1 worm cellular context compared by ENCODE assay signal in genomic region chrIII:3820134-3820533, ce11.
TF ChIP-seq lines count a peak whose summit lies in the region.

No protein-coding gene starts in this region.

TF ChIP-seq in whole organism, L1 larva, 84 proteins besides CTCF, POLR2A, EP300 and RAD21 (continued from another document):
- TF ChIP-seq elt-2 (tag; optimal IDR thresholded peaks at IDR 0.05; lab: Kevin White, UChicago) (no peak), lin-15B (tag; optimal IDR thresholded peaks at IDR 0.05; lab: Kevin White, UChicago) (no peak), nhr-237 (tag; optimal IDR thresholded peaks at IDR 0.05; lab: Kevin White, UChicago) (no peak), jun-1 (tag; optimal IDR thresholded peaks at IDR 0.05; lab: Kevin White, UChicago) (peak; percentile 25), ztf-4 (tag; optimal IDR thresholded peaks at IDR 0.05; lab: Kevin White, UChicago) (no peak), pax-3 (tag; optimal IDR thresholded peaks at IDR 0.05; lab: Kevin White, UChicago) (no peak), nhr-47 (tag; optimal IDR thresholded peaks at IDR 0.05; lab: Kevin White, UChicago) (peak; percentile 69), ceh-63 (GFP tag; optimal IDR thresholded peaks at IDR 0.05; lab: Kevin White, UChicago) (no peak), lin-35 (GFP tag; optimal IDR thresholded peaks at IDR 0.05; lab: Kevin White, UChicago) (peak; percentile 44 to 78), dsc-1 (tag; optimal IDR thresholded peaks at IDR 0.05; lab: Kevin White, UChicago) (peak; percentile 20), ceh-88 (GFP tag; IDR thresholded peaks at IDR 0.05; lab: Robert Waterston, UW) (no peak), mab-9 (GFP tag; IDR thresholded peaks at IDR 0.05; lab: Robert Waterston, UW) (0 out of 2 replicates have a peak, but pooled peaks have one; percentile 9), pqm-1 (tag; optimal IDR thresholded peaks at IDR 0.05; lab: Kevin White, UChicago) (no peak), sox-4 (tag; optimal IDR thresholded peaks at IDR 0.05; lab: Kevin White, UChicago) (no peak), zag-1 (tag; optimal IDR thresholded peaks at IDR 0.05; lab: Kevin White, UChicago) (no peak), nhr-76 (tag; optimal IDR thresholded peaks at IDR 0.05; lab: Kevin White, UChicago) (no peak), lin-39 (tag; optimal IDR thresholded peaks at IDR 0.05; lab: Kevin White, UChicago) (no peak), nhr-90 (tag; optimal IDR thresholded peaks at IDR 0.05; lab: Kevin White, UChicago; ENCODE audit: poor library complexity) (peak; percentile 34), hpl-2 (GFP tag; optimal IDR thresholded peaks at IDR 0.05; lab: Kevin White, UChicago) (no peak), C04F5.9 (tag; optimal IDR thresholded peaks at IDR 0.05; lab: Kevin White, UChicago) (no peak), swsn-7 (tag; optimal IDR thresholded peaks at IDR 0.05; lab: Kevin White, UChicago) (peak; percentile 74), blmp-1 (tag; optimal IDR thresholded peaks at IDR 0.05; lab: Kevin White, UChicago) (peak; percentile 100), fos-1 (tag; optimal IDR thresholded peaks at IDR 0.05; lab: Kevin White, UChicago) (peak; percentile 35), hlh-17 (GFP tag; optimal IDR thresholded peaks at IDR 0.05; lab: Kevin White, UChicago; ENCODE audit: borderline replicate concordance) (no peak), sptf-1 (tag; optimal IDR thresholded peaks at IDR 0.05; lab: Kevin White, UChicago) (no peak), efl-1 (optimal IDR thresholded peaks at IDR 0.05; lab: Kevin White, UChicago) (peak; percentile 66 to 72), efl-1 (GFP tag; optimal IDR thresholded peaks at IDR 0.05 in 1 of 2; lab: Kevin White, UChicago) (peak; percentile 33 to 79), nhr-71 (tag; optimal IDR thresholded peaks at IDR 0.05; lab: Kevin White, UChicago) (peak; percentile 79), fkh-10 (GFP tag; optimal IDR thresholded peaks at IDR 0.05; lab: Kevin White, UChicago) (no peak), grh-1 (GFP tag; IDR thresholded peaks at IDR 0.05; lab: Robert Waterston, UW) (no peak), zip-4 (GFP tag; optimal IDR thresholded peaks at IDR 0.05; lab: Kevin White, UChicago) (no peak), rnt-1 (tag; optimal IDR thresholded peaks at IDR 0.05; lab: Kevin White, UChicago) (peak; percentile 86), nhr-28 (tag; optimal IDR thresholded peaks at IDR 0.05; lab: Kevin White, UChicago) (no peak), hlh-4 (tag; optimal IDR thresholded peaks at IDR 0.05; lab: Kevin White, UChicago) (no peak), tlp-1 (tag; optimal IDR thresholded peaks at IDR 0.05; lab: Kevin White, UChicago) (no peak), nhr-12 (tag; optimal IDR thresholded peaks at IDR 0.05; lab: Kevin White, UChicago) (no peak), nhr-84 (tag; optimal IDR thresholded peaks at IDR 0.05; lab: Kevin White, UChicago) (no peak), pag-3 (tag; optimal IDR thresholded peaks at IDR 0.05; lab: Kevin White, UChicago; ENCODE audit: borderline replicate concordance, insufficient read depth) (no peak), ceh-82 (tag; optimal IDR thresholded peaks at IDR 0.05; lab: Kevin White, UChicago) (peak; percentile 28 to 69 (median 35)), egl-13 (tag; optimal IDR thresholded peaks at IDR 0.05; lab: Kevin White, UChicago) (no peak), Y116A8C.19 (tag; optimal IDR thresholded peaks at IDR 0.05; lab: Kevin White, UChicago; ENCODE audit: borderline replicate concordance) (no peak), snu-23 (GFP tag; optimal IDR thresholded peaks at IDR 0.05; lab: Kevin White, UChicago) (peak; percentile 82), unc-130 (tag; optimal IDR thresholded peaks at IDR 0.05; lab: Kevin White, UChicago) (no peak), nhr-77 (tag; optimal IDR thresholded peaks at IDR 0.05; lab: Kevin White, UChicago) (peak; percentile 45), fkh-4 (tag; optimal IDR thresholded peaks at IDR 0.05; lab: Kevin White, UChicago; ENCODE audit: borderline replicate concordance) (no peak), skn-1 (tag; optimal IDR thresholded peaks at IDR 0.05; lab: Kevin White, UChicago) (peak; percentile 61), F16B12.6 (tag; optimal IDR thresholded peaks at IDR 0.05; lab: Kevin White, UChicago) (peak; percentile 43), efl-3 (GFP tag; optimal IDR thresholded peaks at IDR 0.05; lab: Kevin White, UChicago) (no peak), lin-13 (GFP tag; optimal IDR thresholded peaks at IDR 0.05; lab: Kevin White, UChicago) (peak; percentile 43), nhr-85 (tag; lab: Kevin White, UChicago) (peak; percentile 77), unc-30 (tag; optimal IDR thresholded peaks at IDR 0.05; lab: Kevin White, UChicago) (no peak), unc-62 (GFP tag; optimal IDR thresholded peaks at IDR 0.05; lab: Kevin White, UChicago) (no peak), ets-5 (GFP tag; IDR thresholded peaks at IDR 0.05; lab: Robert Waterston, UW) (no peak), C34B4.2 (tag; optimal IDR thresholded peaks at IDR 0.05; lab: Kevin White, UChicago) (no peak), egl-27 (tag; optimal IDR thresholded peaks at IDR 0.05; lab: Kevin White, UChicago) (no peak), irx-1 (tag; optimal IDR thresholded peaks at IDR 0.05; lab: Kevin White, UChicago) (no peak), C16A3.4 (tag; optimal IDR thresholded peaks at IDR 0.05; lab: Kevin White, UChicago) (peak; percentile 48), isw-1 (GFP tag; IDR thresholded peaks at IDR 0.05; lab: Robert Waterston, UW) (peak; percentile 42; the same call in 1 of the 2 replicates), tbx-2 (tag; optimal IDR thresholded peaks at IDR 0.05; lab: Kevin White, UChicago) (peak; percentile 62), ama-1 (optimal IDR thresholded peaks at IDR 0.05; lab: Kevin White, UChicago) (no peak), aly-2 (tag; optimal IDR thresholded peaks at IDR 0.05; lab: Kevin White, UChicago) (peak; percentile 27), sup-37 (GFP tag; optimal IDR thresholded peaks at IDR 0.05; lab: Kevin White, UChicago) (peak; percentile 42), elt-3 (tag; optimal IDR thresholded peaks at IDR 0.05; lab: Kevin White, UChicago) (peak in 2 of 6 experiments; percentile 10 to 33), alr-1 (tag; optimal IDR thresholded peaks at IDR 0.05; lab: Kevin White, UChicago; ENCODE audit: borderline replicate concordance) (no peak), nhr-11 (tag; optimal IDR thresholded peaks at IDR 0.05; lab: Kevin White, UChicago) (no peak), lsy-2 (tag; optimal IDR thresholded peaks at IDR 0.05; lab: Kevin White, UChicago) (peak; percentile 65 to 83), mep-1 (tag; optimal IDR thresholded peaks at IDR 0.05; lab: Kevin White, UChicago) (peak; percentile 83)
